Fruit fly (Drosophila melanogaster): Measurements from ENCODE around the gene Fer1.

The Fer1 gene

dm6 chr3R:7087904-7088303 lies 48.1 kb upstream of the Fer1 start:
- TF ChIP-seq CG9932 (GFP tag; IDR thresholded peaks at IDR 0.05) = 0 out of 2 replicates have a peak, but pooled peaks have one; percentile 10
- no peak for TF ChIP-seq maf-S (GFP tag; optimal IDR thresholded peaks at IDR 0.05)
- peak; percentile 8 for TF ChIP-seq sens (GFP tag)
- TF ChIP-seq Ets65A (GFP tag) = peak; percentile 85
- TF ChIP-seq CG6791 (GFP tag; IDR thresholded peaks at IDR 0.05; ENCODE audit: partially characterized antibody) = 0 out of 3 replicates have a peak, but pooled peaks have one; percentile 13
- TF ChIP-seq H2.0 (GFP tag; IDR thresholded peaks at IDR 0.05) = 0 out of 2 replicates have a peak, but pooled peaks have one; percentile 4

dm6 chr3R:7088837-7089361 lies 47.1 kb upstream of the Fer1 start:
- TF ChIP-seq Fer1 (GFP tag; optimal IDR thresholded peaks at IDR 0.05) (no peak), CG9932 (GFP tag; IDR thresholded peaks at IDR 0.05) (peak; percentile 34; the same call in 1 of the 2 replicates), CG11093 (GFP tag; IDR thresholded peaks at IDR 0.05) (no peak), CG6175 (GFP tag; IDR thresholded peaks at IDR 0.05) (peak; percentile 74; the same call in 2 of the 3 replicates), CG12942 (GFP tag; optimal IDR thresholded peaks at IDR 0.05) (no peak), CG17612 (GFP tag; IDR thresholded peaks at IDR 0.05) (no peak), corto (GFP tag; optimal IDR thresholded peaks at IDR 0.05) (no peak), Sry-β (GFP tag; optimal IDR thresholded peaks at IDR 0.05) (no peak), Aef1 (GFP tag; IDR thresholded peaks at IDR 0.05) (no peak), CG8924 (tag; optimal IDR thresholded peaks at IDR 0.05) (no peak), gcm2 (GFP tag; optimal IDR thresholded peaks at IDR 0.05) (no peak), chn (GFP tag; optimal IDR thresholded peaks at IDR 0.05) (no peak), CG6254 (GFP tag; optimal IDR thresholded peaks at IDR 0.05) (no peak), dati (GFP tag; IDR thresholded peaks at IDR 0.05) (no peak), Rfx (GFP tag; IDR thresholded peaks at IDR 0.05) (0 out of 2 replicates have a peak, but pooled peaks have one; percentile 8), ham (GFP tag; IDR thresholded peaks at IDR 0.05) (no peak), Camta (GFP tag; optimal IDR thresholded peaks at IDR 0.05) (no peak), CG5953 (GFP tag; IDR thresholded peaks at IDR 0.05) (no peak), CG14860 (GFP tag; IDR thresholded peaks at IDR 0.05; ENCODE audit: partially characterized antibody) (no peak), eyg (GFP tag; optimal IDR thresholded peaks at IDR 0.05) (no peak), sens (GFP tag) (no peak), Stat92E (GFP tag; optimal IDR thresholded peaks at IDR 0.05) (no peak), sr (GFP tag; IDR thresholded peaks at IDR 0.05) (no peak), Awh (GFP tag; IDR thresholded peaks at IDR 0.05) (no peak), CG30403 (GFP tag; optimal IDR thresholded peaks at IDR 0.05) (no peak), bigmax (GFP tag; optimal IDR thresholded peaks at IDR 0.05) (no peak), CrebB (tag; optimal IDR thresholded peaks at IDR 0.05) (no peak), Poxn (GFP tag; IDR thresholded peaks at IDR 0.05) (no peak), crol (GFP tag; IDR thresholded peaks at IDR 0.05) (no peak), CG7963 (GFP tag; IDR thresholded peaks at IDR 0.05; ENCODE audit: partially characterized antibody) (no peak), CG4404 (GFP tag; IDR thresholded peaks at IDR 0.05) (no peak), fd102C (GFP tag; optimal IDR thresholded peaks at IDR 0.05) (no peak), CG15011 (GFP tag; optimal IDR thresholded peaks at IDR 0.05) (no peak), ems (GFP tag; optimal IDR thresholded peaks at IDR 0.05) (no peak), Chrac-16 (GFP tag; optimal IDR thresholded peaks at IDR 0.05) (no peak), CG11398 (GFP tag; optimal IDR thresholded peaks at IDR 0.05) (no peak), pfk (GFP tag; optimal IDR thresholded peaks at IDR 0.05) (no peak), CG2116 (GFP tag; optimal IDR thresholded peaks at IDR 0.05) (no peak), onecut (GFP tag; IDR thresholded peaks at IDR 0.05) (peak; percentile 70), Nf-YA (GFP tag; IDR thresholded peaks at IDR 0.05) (no peak), z (GFP tag; IDR thresholded peaks at IDR 0.05) (no peak), unc-4 (GFP tag; IDR thresholded peaks at IDR 0.05; ENCODE audit: partially characterized antibody) (no peak), org-1 (GFP tag; optimal IDR thresholded peaks at IDR 0.05) (no peak), D (optimal IDR thresholded peaks at IDR 0.05) (no peak), D (GFP tag; optimal IDR thresholded peaks at IDR 0.05) (no peak), cas (GFP tag; IDR thresholded peaks at IDR 0.05) (no peak)

Data from whole organism, embryonic.